Worm (Caenorhabditis elegans) whole organism, L2 larva: ENCODE measurements around the gene R09F10.1.

Experiments used
- ama-1 ChIP-seq: fragments of 150-350 bp; optimal IDR thresholded peaks from 2 replicates; lab custom pipeline; 2018; ENCODE audit warnings: inconsistent platforms
- egl-27 ChIP-seq: sonication (generic microtip); optimal IDR thresholded peaks from 3 replicates; lab custom pipeline; 2017; ENCODE audit warnings: missing biosample characterization, missing genetic modification reagents, missing genetic modification characterization
- fos-1 ChIP-seq: fragments of 150-350 bp; optimal IDR thresholded peaks from 2 replicates; lab custom pipeline; 2014; ENCODE audit warnings: missing biosample characterization, missing genetic modification characterization
- lin-39 ChIP-seq: fragments of 150-350 bp; optimal IDR thresholded peaks from 2 replicates; lab custom pipeline; 2014; ENCODE audit warnings: missing biosample characterization, missing genetic modification reagents, missing genetic modification characterization
- lsy-2 ChIP-seq, 2 experiments: fragments of 150-350 bp in 1 of 2; sonication (generic microtip) in 1 of 2; optimal IDR thresholded peaks; 2 replicates each; lab custom pipeline; 2014 to 2017; ENCODE audit warnings: missing biosample characterization in 2 of 2, missing genetic modification characterization in 2 of 2
- nhr-10 ChIP-seq: sonication (generic microtip); optimal IDR thresholded peaks from 2 replicates; lab custom pipeline; 2017; ENCODE audit warnings: missing biosample characterization, missing genetic modification characterization
- nhr-11 ChIP-seq: fragments of 150-350 bp; optimal IDR thresholded peaks from 2 replicates; lab custom pipeline; 2014; ENCODE audit warnings: missing biosample characterization, missing genetic modification characterization
- nhr-12 ChIP-seq: fragments of 150-350 bp; optimal IDR thresholded peaks from 2 replicates; lab custom pipeline; 2014; ENCODE audit warnings: missing biosample characterization, missing genetic modification characterization
- nhr-23 ChIP-seq: fragments of 150-350 bp; optimal IDR thresholded peaks from 2 replicates; lab custom pipeline; 2014; ENCODE audit warnings: missing biosample characterization, missing genetic modification reagents, missing genetic modification characterization
- ztf-1 ChIP-seq: fragments of 200-800 bp; sonication (Bioruptor generic); conservative IDR thresholded peaks from 2 replicates; pipeline ENCODE4 v1.3.6; 2022; ENCODE audit warnings: missing genetic modification characterization, missing compliant biosample characterization
- ztf-4 ChIP-seq: fragments of 150-350 bp; optimal IDR thresholded peaks from 2 replicates; lab custom pipeline; 2014; ENCODE audit warnings: missing biosample characterization, missing genetic modification characterization

- no peak for TF ChIP-seq lin-39
- no peak for TF ChIP-seq ztf-4
- no peak for TF ChIP-seq fos-1 (tag; lab: Kevin White, UChicago)
- TF ChIP-seq nhr-12 (tag; lab: Kevin White, UChicago) = no peak
- TF ChIP-seq lsy-2 (tag; optimal IDR thresholded peaks at IDR 0.05; lab: Kevin White, UChicago) = no peak
- no peak for TF ChIP-seq ama-1 (lab: Kevin White, UChicago)
- TF ChIP-seq ztf-1 (GFP tag; lab: Robert Waterston, UW) = no peak
- no peak for TF ChIP-seq egl-27 (tag; lab: Kevin White, UChicago)
- no peak for TF ChIP-seq nhr-23 (tag; lab: Kevin White, UChicago)
- TF ChIP-seq nhr-10 (tag; lab: Kevin White, UChicago) = no peak
- TF ChIP-seq nhr-11 (tag; lab: Kevin White, UChicago) = no peak
Observed at ce11 chrX:8340393-8340792, 17.0 kb downstream of the R09F10.1 start, which contains the start of gene F55E10.2.
